Fruit fly (Drosophila melanogaster) whole organism, wandering third instar larva: Measurements from ENCODE around the gene CG34289.

Experiments used
- Abd-B ChIP-seq: fragments of >200 bp; optimal IDR thresholded peaks from 2 replicates; lab custom pipeline; 2017; ENCODE audit warnings: missing biosample characterization, missing genetic modification characterization
- CG32264 ChIP-seq: fragments of 200-800 bp; sonication (Bioruptor generic); optimal IDR thresholded peaks from 2 replicates; lab custom pipeline; 2016; ENCODE audit warnings: missing biosample characterization, missing genetic modification characterization
- CG9705 ChIP-seq: fragments of 200-800 bp; sonication (Bioruptor generic); optimal IDR thresholded peaks from 2 replicates; lab custom pipeline; 2018; ENCODE audit warnings: missing biosample characterization, mild to moderate bottlenecking, missing genetic modification characterization
- CrebA ChIP-seq: fragments of 200-800 bp; sonication (Bioruptor generic); optimal IDR thresholded peaks from 2 replicates; lab custom pipeline; 2016; ENCODE audit warnings: missing biosample characterization, mild to moderate bottlenecking, missing genetic modification characterization, borderline replicate concordance
- Dfd ChIP-seq: fragments of >200 bp; optimal IDR thresholded peaks from 2 replicates; lab custom pipeline; 2017; ENCODE audit warnings: missing biosample characterization, missing genetic modification characterization
- Dif ChIP-seq: fragments of 200-275, 200-300 bp; sonication (Bioruptor generic); optimal IDR thresholded peaks from 2 replicates; lab custom pipeline; 2018; ENCODE audit warnings: missing biosample characterization, missing genetic modification characterization; ENCODE audit not compliant: partially characterized antibody
- GATAd ChIP-seq: sonication (Bioruptor generic); optimal IDR thresholded peaks from 2 replicates; lab custom pipeline; 2016; ENCODE audit warnings: missing biosample characterization, missing genetic modification characterization
- HLH106 ChIP-seq: fragments of 200-800 bp; optimal IDR thresholded peaks from 3 replicates; lab custom pipeline; 2019; ENCODE audit warnings: missing biosample characterization, mild to moderate bottlenecking, missing genetic modification characterization, moderate library complexity
- Hnf4 ChIP-seq: fragments of 200-800 bp; sonication (Bioruptor generic); optimal IDR thresholded peaks from 2 replicates; lab custom pipeline; 2016; ENCODE audit warnings: missing biosample characterization, mild to moderate bottlenecking, missing genetic modification characterization
- Hr83 ChIP-seq: fragments of 200-300 bp; sonication (Bioruptor generic); optimal IDR thresholded peaks from 2 replicates; lab custom pipeline; 2016; ENCODE audit warnings: missing biosample characterization, mild to moderate bottlenecking, missing genetic modification characterization, moderate library complexity; ENCODE audit not compliant: poor library complexity, severe bottlenecking
- Jra ChIP-seq: sonication (Bioruptor generic); optimal IDR thresholded peaks from 2 replicates; lab custom pipeline; 2016; ENCODE audit warnings: missing biosample characterization, missing genetic modification characterization
- Mio ChIP-seq: sonication (Bioruptor generic); optimal IDR thresholded peaks from 2 replicates; lab custom pipeline; 2016; ENCODE audit warnings: missing biosample characterization, missing genetic modification characterization
- Myc ChIP-seq: fragments of >200 bp; optimal IDR thresholded peaks from 2 replicates; lab custom pipeline; 2017
- N ChIP-seq: fragments of >200 bp; optimal IDR thresholded peaks from 2 replicates; lab custom pipeline; 2018; ENCODE audit warnings: missing biosample characterization, missing external identifiers, missing genetic modification characterization
- OdsH ChIP-seq: fragments of 200-800 bp; sonication (Bioruptor generic); optimal IDR thresholded peaks from 2 replicates; lab custom pipeline; 2016; ENCODE audit warnings: missing biosample characterization, mild to moderate bottlenecking, missing genetic modification characterization
- Sp1 ChIP-seq: fragments of 200-800 bp; sonication (Bioruptor generic); optimal IDR thresholded peaks from 3 replicates; lab custom pipeline; 2019; ENCODE audit warnings: missing biosample characterization, mild to moderate bottlenecking, missing genetic modification characterization, moderate library complexity
- br ChIP-seq: fragments of 200-800 bp; sonication (Bioruptor generic); optimal IDR thresholded peaks from 2 replicates; lab custom pipeline; 2016; ENCODE audit warnings: missing biosample characterization, missing genetic modification characterization
- brk ChIP-seq: fragments of 200-800 bp; sonication (Bioruptor generic); optimal IDR thresholded peaks from 2 replicates; lab custom pipeline; 2016; ENCODE audit warnings: missing biosample characterization, mild to moderate bottlenecking, missing genetic modification characterization
- dl ChIP-seq, 2 experiments: fragments of 175-275, 200-275 bp in 1 of 2; fragments of 200-275 bp in 1 of 2; sonication (Bioruptor generic); optimal IDR thresholded peaks; lab custom pipeline; 2018; ENCODE audit warnings: mild to moderate bottlenecking in 2 of 2, missing biosample characterization in 2 of 2, missing genetic modification characterization in 2 of 2, moderate library complexity in 2 of 2; ENCODE audit not compliant: partially characterized antibody in 2 of 2, insufficient read depth in 1 of 2
- dmrt93B ChIP-seq: fragments of 200-800 bp; sonication (Bioruptor generic); optimal IDR thresholded peaks from 2 replicates; lab custom pipeline; 2018; ENCODE audit warnings: missing biosample characterization, mild to moderate bottlenecking, missing genetic modification characterization
- dsf ChIP-seq: sonication (Bioruptor generic); optimal IDR thresholded peaks from 2 replicates; lab custom pipeline; 2016; ENCODE audit warnings: missing biosample characterization, missing genetic modification characterization, borderline replicate concordance
- ey ChIP-seq: fragments of 200-800 bp; sonication (Bioruptor generic); optimal IDR thresholded peaks from 2 replicates; lab custom pipeline; 2016; ENCODE audit warnings: missing biosample characterization, missing genetic modification characterization
- foxo ChIP-seq, 2 experiments: fragments of 200-800 bp; sonication (Bioruptor generic); optimal IDR thresholded peaks; 2 replicates in 1 of 2; 3 replicates in 1 of 2; lab custom pipeline; 2016 to 2017; ENCODE audit warnings: missing biosample characterization in 2 of 2, missing genetic modification characterization in 2 of 2
- fru ChIP-seq: fragments of 200-800 bp; sonication (Bioruptor generic); optimal IDR thresholded peaks from 3 replicates; lab custom pipeline; 2016; ENCODE audit warnings: missing biosample characterization, mild to moderate bottlenecking, missing genetic modification characterization
- h ChIP-seq: fragments of 200-800 bp; sonication (Bioruptor generic); optimal IDR thresholded peaks from 3 replicates; lab custom pipeline; 2016; ENCODE audit warnings: missing biosample characterization, mild to moderate bottlenecking, missing genetic modification characterization
- lola ChIP-seq: fragments of >200 bp; optimal IDR thresholded peaks from 2 replicates; lab custom pipeline; 2017; ENCODE audit warnings: missing biosample characterization, missing genetic modification characterization
- pan ChIP-seq: fragments of >200 bp; optimal IDR thresholded peaks from 2 replicates; lab custom pipeline; 2017
- psq ChIP-seq: fragments of 200-800 bp; sonication (Bioruptor generic); optimal IDR thresholded peaks from 3 replicates; lab custom pipeline; 2017; ENCODE audit warnings: missing biosample characterization, mild to moderate bottlenecking, missing genetic modification characterization, moderate library complexity
- rgr ChIP-seq: fragments of 200-800 bp; sonication (Bioruptor generic); optimal IDR thresholded peaks from 3 replicates; lab custom pipeline; 2016; ENCODE audit warnings: missing biosample characterization, mild to moderate bottlenecking, missing genetic modification characterization
- sage ChIP-seq: fragments of 200-800 bp; sonication (Bioruptor generic); optimal IDR thresholded peaks from 2 replicates; lab custom pipeline; 2016; ENCODE audit warnings: missing biosample characterization, mild to moderate bottlenecking, missing genetic modification characterization
- sv ChIP-seq: fragments of 200-800 bp; sonication (Bioruptor generic); optimal IDR thresholded peaks from 3 replicates; lab custom pipeline; 2016; ENCODE audit warnings: missing biosample characterization, missing genetic modification characterization
- tai ChIP-seq: sonication (Bioruptor generic); optimal IDR thresholded peaks from 2 replicates; lab custom pipeline; 2016; ENCODE audit warnings: missing biosample characterization, missing genetic modification characterization
- usp ChIP-seq: fragments of >200 bp; optimal IDR thresholded peaks from 2 replicates; lab custom pipeline; 2017; ENCODE audit warnings: missing biosample characterization, missing genetic modification characterization
- woc ChIP-seq: sonication (Bioruptor generic); optimal IDR thresholded peaks from 2 replicates; lab custom pipeline; 2016; ENCODE audit warnings: missing biosample characterization, mild to moderate bottlenecking, missing genetic modification characterization

CG34289 gene

dm6 chr3R:23504760-23505159 lies 2.5 kb downstream of the CG34289 start:
- peak; percentile 8 for TF ChIP-seq br (GFP tag; lab: Kevin White, UChicago)
- TF ChIP-seq Mio (GFP tag; lab: Kevin White, UChicago) = no peak
- peak; percentile 57 for TF ChIP-seq OdsH (GFP tag; lab: Kevin White, UChicago)
- peak; percentile 6 for TF ChIP-seq woc (GFP tag; lab: Kevin White, UChicago)
- TF ChIP-seq Sp1 = peak; percentile 56
- peak; percentile 54 for TF ChIP-seq HLH106 (tag; lab: Kevin White, UChicago)
- peak; percentile 45 for TF ChIP-seq rgr
- TF ChIP-seq sage = no peak
- TF ChIP-seq foxo (GFP tag; optimal IDR thresholded peaks at IDR 0.05; lab: Kevin White, UChicago) = peak in 1 of 2 experiments; percentile 63
- peak; percentile 59 for TF ChIP-seq h (GFP tag; lab: Kevin White, UChicago)
- no peak for TF ChIP-seq Dfd
- TF ChIP-seq psq = peak; percentile 29
- peak; percentile 67 for TF ChIP-seq fru
- peak; percentile 26 for TF ChIP-seq tai (GFP tag; lab: Kevin White, UChicago)
- peak; percentile 41 for TF ChIP-seq ey (GFP tag; lab: Kevin White, UChicago)
- no peak for TF ChIP-seq Myc (lab: Kevin White, UChicago)
- TF ChIP-seq, all 38 proteins: peak for 12

dm6 chr3R:23503511-23503910 lies 3.8 kb downstream of the CG34289 start:
- TF ChIP-seq br (GFP tag; lab: Kevin White, UChicago) (no peak), rgr (no peak)
- TF ChIP-seq, all 38 proteins: peak for 0

dm6 chr3R:23497241-23497640 lies 10.0 kb downstream of the CG34289 start:
- TF ChIP-seq Dif (GFP tag; lab: Kevin White, UChicago) = no peak
- no peak for TF ChIP-seq pan (lab: Kevin White, UChicago)
- TF ChIP-seq GATAd (GFP tag; lab: Kevin White, UChicago) = no peak
- TF ChIP-seq brk (GFP tag; lab: Kevin White, UChicago) = no peak
- no peak for TF ChIP-seq Hnf4 (GFP tag; lab: Kevin White, UChicago)
- no peak for TF ChIP-seq HLH106 (tag; lab: Kevin White, UChicago)
- TF ChIP-seq usp (GFP tag; lab: Kevin White, UChicago) = no peak
- TF ChIP-seq dsf (GFP tag; lab: Kevin White, UChicago) = no peak

DNA sequence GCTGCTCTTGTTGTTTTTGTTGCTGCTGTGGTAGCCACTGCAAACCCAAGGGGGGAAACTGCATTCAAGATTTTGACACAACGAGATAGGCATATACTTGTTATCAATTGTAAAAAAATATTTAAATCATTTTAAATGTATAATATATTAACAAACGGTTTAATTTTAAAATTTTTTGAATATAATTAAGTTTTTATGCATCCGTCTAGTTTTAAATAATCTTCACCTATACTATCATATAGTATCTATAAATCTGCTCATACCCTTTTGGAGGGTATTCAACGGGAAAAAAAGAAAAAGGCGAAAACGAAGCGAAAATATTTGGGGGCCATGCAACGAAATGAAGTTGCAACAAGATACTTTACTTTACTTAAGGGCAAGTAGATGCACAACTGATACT lies 10.8 kb downstream of the CG34289 start:
- TF ChIP-seq lola (GFP tag; lab: Kevin White, UChicago) (no peak), h (GFP tag; lab: Kevin White, UChicago) (peak; percentile 61), Sp1 (peak; percentile 87), HLH106 (tag; lab: Kevin White, UChicago) (peak; percentile 78), psq (peak; percentile 82), woc (GFP tag; lab: Kevin White, UChicago) (peak; percentile 48), rgr (peak; percentile 61), dmrt93B (GFP tag; lab: Kevin White, UChicago) (peak; percentile 29), Hr83 (GFP tag; lab: Kevin White, UChicago) (no peak), OdsH (GFP tag; lab: Kevin White, UChicago) (peak; percentile 71), Myc (lab: Kevin White, UChicago) (no peak), foxo (GFP tag; optimal IDR thresholded peaks at IDR 0.05; lab: Kevin White, UChicago) (peak in 1 of 2 experiments; percentile 72), CG9705 (GFP tag; lab: Kevin White, UChicago) (peak; percentile 20), ey (GFP tag; lab: Kevin White, UChicago) (peak; percentile 19), GATAd (GFP tag; lab: Kevin White, UChicago) (no peak), fru (peak; percentile 43), dsf (GFP tag; lab: Kevin White, UChicago) (no peak)

- TF ChIP-seq foxo (GFP tag; optimal IDR thresholded peaks at IDR 0.05; lab: Kevin White, UChicago) (no peak), h (GFP tag; lab: Kevin White, UChicago) (no peak), Dfd (no peak), brk (GFP tag; lab: Kevin White, UChicago) (no peak), Abd-B (GFP tag; lab: Kevin White, UChicago) (no peak), OdsH (GFP tag; lab: Kevin White, UChicago) (no peak), sv (no peak)
These were observed 20.1 kb downstream of the CG34289 start, which contains the start of gene Ir94h for dm6 chr3R:23487201-23487600. Gene Ir94h, plus strand, starts transcription at chr3R:23487501.

DNA sequence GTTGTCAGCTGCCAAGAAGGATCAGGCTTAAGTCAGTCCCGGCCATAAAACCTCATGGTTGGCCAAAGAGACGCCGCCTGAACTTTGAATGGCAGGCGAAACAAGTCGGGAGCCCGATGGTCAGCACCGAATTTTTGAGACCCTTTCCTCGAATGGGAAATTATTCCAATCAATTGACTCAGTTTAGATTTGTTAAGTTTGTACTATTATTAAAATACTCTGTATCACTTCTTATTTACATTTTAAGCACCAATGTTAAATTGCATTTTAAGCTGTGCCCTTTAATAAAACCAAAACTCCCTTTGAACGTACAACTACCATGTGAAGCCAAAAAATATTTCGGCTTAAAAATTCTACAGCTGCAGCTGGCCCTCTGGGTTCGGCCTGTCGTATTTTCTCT lies 20.5 kb downstream of the CG34289 start:
- peak; percentile 78 for TF ChIP-seq OdsH (GFP tag; lab: Kevin White, UChicago)
- peak; percentile 74 for TF ChIP-seq rgr
- TF ChIP-seq Jra (GFP tag; lab: Kevin White, UChicago) = no peak
- peak; percentile 69 for TF ChIP-seq dmrt93B (GFP tag; lab: Kevin White, UChicago)
- no peak for TF ChIP-seq lola (GFP tag; lab: Kevin White, UChicago)
- TF ChIP-seq foxo (GFP tag; optimal IDR thresholded peaks at IDR 0.05; lab: Kevin White, UChicago) = peak in 1 of 2 experiments; percentile 81
- peak; percentile 81 for TF ChIP-seq ey (GFP tag; lab: Kevin White, UChicago)
- peak; percentile 10 for TF ChIP-seq CrebA (GFP tag; lab: Kevin White, UChicago)
- TF ChIP-seq br (GFP tag; lab: Kevin White, UChicago) = peak; percentile 85
- TF ChIP-seq h (GFP tag; lab: Kevin White, UChicago) = peak; percentile 85
- TF ChIP-seq Abd-B (GFP tag; lab: Kevin White, UChicago) = no peak
- no peak for TF ChIP-seq N (GFP tag; lab: Kevin White, UChicago)
- peak; percentile 48 for TF ChIP-seq Hnf4 (GFP tag; lab: Kevin White, UChicago)
- peak; percentile 77 for TF ChIP-seq HLH106 (tag; lab: Kevin White, UChicago)
- no peak for TF ChIP-seq Myc (lab: Kevin White, UChicago)
- TF ChIP-seq dl (GFP tag; optimal IDR thresholded peaks at IDR 0.05; lab: Kevin White, UChicago; ENCODE audit: insufficient read depth in 1 of 2, partially characterized antibody in 2 of 2) = no peak
- TF ChIP-seq Dfd = no peak
- peak; percentile 74 for TF ChIP-seq Sp1
- peak; percentile 86 for TF ChIP-seq fru
- peak; percentile 75 for TF ChIP-seq woc (GFP tag; lab: Kevin White, UChicago)
- TF ChIP-seq GATAd (GFP tag; lab: Kevin White, UChicago) = no peak
- peak; percentile 74 for TF ChIP-seq psq
- peak; percentile 35 for TF ChIP-seq CG32264 (GFP tag; lab: Kevin White, UChicago)
- TF ChIP-seq, all 38 proteins: peak for 15
